Fruit fly (Drosophila melanogaster) whole organism, pupa: ENCODE measurements around the gene CG14561.

Experiments
- CG10348 ChIP-seq: fragments of 200-800 bp; sonication (Bioruptor generic); IDR thresholded peaks from 2 replicates; pipeline ENCODE4 v1.3.6; 2022; ENCODE audit warnings: missing biosample characterization, missing genetic modification characterization
- CG12605 ChIP-seq: fragments of 200-800 bp; sonication (Bioruptor generic); IDR thresholded peaks from 2 replicates; pipeline ENCODE4 v1.3.6; 2022; ENCODE audit warnings: missing biosample characterization, missing genetic modification characterization
- CG14655 ChIP-seq: fragments of 200-800 bp; sonication (Bioruptor generic); optimal IDR thresholded peaks from 3 replicates; lab custom pipeline; 2017; ENCODE audit warnings: mild to moderate bottlenecking, missing biosample characterization, missing genetic modification reagents, missing genetic modification characterization
- CG15710 ChIP-seq: fragments of 200-800 bp; sonication (Bioruptor generic); optimal IDR thresholded peaks from 2 replicates; lab custom pipeline; 2018; ENCODE audit warnings: missing biosample characterization, mild to moderate bottlenecking, missing genetic modification characterization, moderate library complexity
- CG17806 ChIP-seq: fragments of 200-800 bp; sonication (Bioruptor generic); optimal IDR thresholded peaks from 2 replicates; lab custom pipeline; 2018; ENCODE audit warnings: missing biosample characterization, mild to moderate bottlenecking, missing genetic modification characterization, moderate library complexity
- CG34367 ChIP-seq: fragments of 200-800 bp; sonication (Bioruptor generic); optimal IDR thresholded peaks from 2 replicates; lab custom pipeline; 2018; ENCODE audit warnings: missing biosample characterization, mild to moderate bottlenecking, missing genetic modification characterization
- CG4496 ChIP-seq: fragments of 200-800 bp; sonication (Bioruptor generic); IDR thresholded peaks from 3 replicates; pipeline ENCODE4 v1.3.6; 2022; ENCODE audit warnings: missing biosample characterization, missing genetic modification characterization
- CG8159 ChIP-seq: fragments of 200-800 bp; sonication (Bioruptor generic); optimal IDR thresholded peaks from 3 replicates; lab custom pipeline; 2018; ENCODE audit warnings: missing biosample characterization, mild to moderate bottlenecking, missing genetic modification characterization, moderate library complexity
- CG8301 ChIP-seq: fragments of 200-800 bp; sonication (Bioruptor generic); optimal IDR thresholded peaks from 2 replicates; lab custom pipeline; 2018; ENCODE audit warnings: missing biosample characterization, mild to moderate bottlenecking, missing genetic modification characterization
- CG9948 ChIP-seq: fragments of 200-800 bp; sonication (Bioruptor generic); optimal IDR thresholded peaks from 2 replicates; lab custom pipeline; 2018; ENCODE audit warnings: missing biosample characterization, mild to moderate bottlenecking, missing genetic modification characterization, moderate library complexity
- Ets98B ChIP-seq: fragments of 200-800 bp; sonication (Bioruptor generic); IDR thresholded peaks from 2 replicates; pipeline ENCODE4 v1.3.6; 2022; ENCODE audit warnings: missing biosample characterization, missing genetic modification characterization
- Snoo ChIP-seq: fragments of 200-800 bp; sonication (Bioruptor generic); optimal IDR thresholded peaks from 3 replicates; lab custom pipeline; 2017; ENCODE audit warnings: missing biosample characterization, mild to moderate bottlenecking, missing genetic modification characterization, inconsistent platforms
- fd96Ca ChIP-seq: fragments of 200-800 bp; sonication (Bioruptor generic); IDR thresholded peaks from 3 replicates; pipeline ENCODE4 v1.3.6; 2022; ENCODE audit warnings: missing biosample characterization, missing genetic modification characterization

The CG14561 gene

DNA sequence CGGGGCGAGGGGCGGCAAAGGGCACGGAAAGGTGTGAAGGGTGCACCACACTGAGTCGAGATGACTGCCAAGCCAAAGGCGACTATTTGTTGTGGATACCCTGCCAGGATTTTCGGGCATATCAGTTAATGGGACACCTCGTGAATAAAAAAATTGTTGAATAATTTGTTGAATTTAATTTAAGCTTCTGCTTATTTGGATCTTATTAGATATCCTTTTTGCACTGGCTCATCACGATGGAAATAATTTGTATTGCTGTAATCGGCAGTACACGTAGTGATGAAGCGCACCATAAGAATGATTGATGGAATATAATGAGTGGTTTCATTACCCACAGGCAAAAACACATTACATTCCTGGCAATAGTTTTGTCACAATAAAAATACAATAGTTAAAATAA, 44.2 kb downstream of the CG14561 start:
- TF ChIP-seq CG8159 (tag; lab: Kevin White, UChicago) (peak; percentile 10), CG15710 (no peak)

DNA sequence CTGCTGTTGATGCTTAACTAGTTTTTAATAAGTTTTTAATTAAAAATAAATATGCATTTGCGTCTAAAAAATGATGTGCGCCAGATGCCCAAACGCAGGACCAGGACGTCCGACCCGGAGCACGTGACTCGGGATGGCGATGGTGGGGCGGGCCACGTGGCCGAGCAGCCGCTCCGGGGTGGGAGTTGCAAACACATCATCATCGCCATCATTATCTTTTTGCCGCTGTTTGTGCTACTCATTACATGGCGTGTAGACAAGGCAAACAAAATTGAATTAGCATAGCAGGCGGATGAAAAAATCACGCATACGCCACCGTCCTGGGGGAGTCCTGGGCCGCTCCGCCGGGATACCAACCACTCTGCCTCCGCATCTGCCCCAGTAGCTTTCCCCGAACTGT, 47.5 kb downstream of the CG14561 start:
- TF ChIP-seq CG17806 (tag; lab: Kevin White, UChicago) (no peak), Ets98B (GFP tag; lab: Robert Waterston, UW) (no peak), CG14655 (GFP tag; lab: Kevin White, UChicago) (no peak), fd96Ca (GFP tag; lab: Robert Waterston, UW) (no peak), CG15710 (no peak), CG34367 (tag; lab: Kevin White, UChicago) (no peak), CG10348 (GFP tag; lab: Robert Waterston, UW) (no peak), CG8301 (no peak), Snoo (tag; lab: Kevin White, UChicago) (no peak), CG12605 (no peak), CG4496 (GFP tag; lab: Robert Waterston, UW) (no peak), CG8159 (tag; lab: Kevin White, UChicago) (no peak), CG9948 (tag; lab: Kevin White, UChicago) (no peak)
